Worm (Caenorhabditis elegans) whole organism, L4 larva: ENCODE results near the gene ocr-2.

Experiments
- D1046.2 ChIP-seq: fragments of 200-800 bp; sonication (Bioruptor generic); IDR thresholded peaks from 2 replicates; pipeline ENCODE4 v1.3.6; 2022; ENCODE audit warnings: missing genetic modification characterization, missing compliant biosample characterization
- F44E2.7 ChIP-seq: fragments of 200-800 bp; sonication (Bioruptor generic); IDR thresholded peaks from 2 replicates; pipeline ENCODE4 v2.1.2; 2022; ENCODE audit warnings: missing genetic modification characterization, missing compliant biosample characterization
- T20F7.1 ChIP-seq: fragments of 200-800 bp; sonication (Bioruptor generic); optimal IDR thresholded peaks from 2 replicates; lab custom pipeline; 2018; ENCODE audit warnings: mild to moderate bottlenecking, missing genetic modification characterization, missing compliant biosample characterization
- Y105C5A.15 ChIP-seq: fragments of 200-800 bp; sonication (Bioruptor generic); IDR thresholded peaks from 2 replicates; pipeline ENCODE4 v1.3.6; 2022; ENCODE audit warnings: missing genetic modification characterization, missing compliant biosample characterization
- Y5F2A.4 ChIP-seq: fragments of 200-800 bp; sonication (Bioruptor generic); optimal IDR thresholded peaks from 2 replicates; lab custom pipeline; 2018; ENCODE audit warnings: mild to moderate bottlenecking, missing genetic modification characterization, missing compliant biosample characterization
- ZK546.5 ChIP-seq, 2 experiments: sonication (generic microtip); optimal IDR thresholded peaks; 2 replicates each; lab custom pipeline; 2017; ENCODE audit warnings: missing biosample characterization in 2 of 2, missing genetic modification characterization in 2 of 2
- ama-1 ChIP-seq: fragments of 150-350 bp; optimal IDR thresholded peaks from 2 replicates; lab custom pipeline; 2014; ENCODE audit warnings: inconsistent platforms, mixed read lengths
- arid-1 ChIP-seq: fragments of 200-800 bp; sonication (Bioruptor generic); conservative IDR thresholded peaks from 2 replicates; pipeline ENCODE4 v1.3.6; 2022; ENCODE audit warnings: missing genetic modification reagents, missing genetic modification characterization, missing compliant biosample characterization
- ceh-20 ChIP-seq: fragments of 200-800 bp; sonication (Bioruptor generic); IDR thresholded peaks from 2 replicates; pipeline ENCODE4 v1.3.6; 2022; ENCODE audit warnings: missing genetic modification reagents, missing genetic modification characterization, missing compliant biosample characterization
- ceh-32 ChIP-seq: sonication (generic microtip); optimal IDR thresholded peaks from 2 replicates; lab custom pipeline; 2016; ENCODE audit warnings: mild to moderate bottlenecking, missing genetic modification characterization, missing compliant biosample characterization; ENCODE audit not compliant: poor library complexity
- ctbp-1 ChIP-seq: fragments of 200-800 bp; sonication (Bioruptor generic); IDR thresholded peaks from 2 replicates; pipeline ENCODE4 v1.3.6; 2022; ENCODE audit warnings: missing genetic modification reagents, missing genetic modification characterization, missing compliant biosample characterization
- daf-12 ChIP-seq: fragments of 150-350 bp; optimal IDR thresholded peaks from 2 replicates; lab custom pipeline; 2014; ENCODE audit warnings: missing biosample characterization, missing genetic modification reagents, missing genetic modification characterization
- daf-16 ChIP-seq, 3 experiments: sonication (generic microtip); optimal IDR thresholded peaks; 2 replicates each; lab custom pipeline; 2016 to 2017; ENCODE audit warnings: missing genetic modification characterization in 3 of 3, missing genetic modification reagents in 3 of 3, mild to moderate bottlenecking in 2 of 3, missing compliant biosample characterization in 2 of 3, missing biosample characterization in 1 of 3, moderate library complexity in 1 of 3
- dmd-6 ChIP-seq: fragments of 200-800 bp; sonication (Bioruptor generic); IDR thresholded peaks from 2 replicates; pipeline ENCODE4 v1.3.6; 2022; ENCODE audit warnings: missing genetic modification reagents, missing genetic modification characterization, missing compliant biosample characterization
- dve-1 ChIP-seq: sonication (generic microtip); optimal IDR thresholded peaks from 2 replicates; lab custom pipeline; 2017; ENCODE audit warnings: antibody characterized with exemption, mild to moderate bottlenecking, missing genetic modification characterization, missing compliant biosample characterization; ENCODE audit not compliant: insufficient read depth
- fos-1 ChIP-seq: fragments of 150-350 bp; optimal IDR thresholded peaks from 2 replicates; lab custom pipeline; 2014; ENCODE audit warnings: missing biosample characterization, missing genetic modification characterization
- gei-8 ChIP-seq: fragments of 200-800 bp; sonication (Bioruptor generic); optimal IDR thresholded peaks from 2 replicates; lab custom pipeline; 2018; ENCODE audit warnings: mild to moderate bottlenecking, missing genetic modification characterization, missing compliant biosample characterization
- hlh-30 ChIP-seq: sonication (generic microtip); optimal IDR thresholded peaks from 2 replicates; lab custom pipeline; 2017; ENCODE audit warnings: antibody characterized with exemption, mild to moderate bottlenecking, missing genetic modification characterization, missing compliant biosample characterization; ENCODE audit not compliant: insufficient read depth
- hmg-1.1 ChIP-seq: fragments of 200-800 bp; sonication (Bioruptor generic); IDR thresholded peaks from 2 replicates; pipeline ENCODE4 v1.3.6; 2022; ENCODE audit warnings: missing genetic modification reagents, missing genetic modification characterization, missing compliant biosample characterization
- lin-1 ChIP-seq: fragments of 200-800 bp; sonication (Bioruptor generic); IDR thresholded peaks from 2 replicates; pipeline ENCODE4 v1.3.6; 2022; ENCODE audit warnings: missing genetic modification reagents, missing genetic modification characterization, missing compliant biosample characterization
- lin-29 ChIP-seq: fragments of 200-800 bp; sonication (Bioruptor generic); IDR thresholded peaks from 2 replicates; pipeline ENCODE4 v1.3.6; 2022; ENCODE audit warnings: missing genetic modification reagents, missing genetic modification characterization, missing compliant biosample characterization
- lin-38 ChIP-seq: fragments of 200-800 bp; sonication (Bioruptor generic); IDR thresholded peaks from 2 replicates; pipeline ENCODE4 v1.3.6; 2022; ENCODE audit warnings: missing genetic modification reagents, missing genetic modification characterization, missing compliant biosample characterization
- lin-39 ChIP-seq: fragments of 150-350 bp; optimal IDR thresholded peaks from 2 replicates; lab custom pipeline; 2014; ENCODE audit warnings: missing biosample characterization, missing genetic modification reagents, missing genetic modification characterization
- madf-5 ChIP-seq, 2 experiments: fragments of 200-800 bp; sonication (Bioruptor generic); IDR thresholded peaks; 2 replicates each; pipeline ENCODE4 v1.3.6; 2022; ENCODE audit warnings: missing compliant biosample characterization in 2 of 2, missing genetic modification characterization in 2 of 2
- madf-9 ChIP-seq: fragments of 200-800 bp; sonication (Bioruptor generic); conservative IDR thresholded peaks from 2 replicates; pipeline ENCODE4 v1.3.6; 2022; ENCODE audit warnings: missing genetic modification reagents, missing genetic modification characterization, missing compliant biosample characterization
- mdl-1 ChIP-seq, 2 experiments: fragments of 150-350 bp in 1 of 2; sonication (generic microtip) in 1 of 2; optimal IDR thresholded peaks; 2 replicates each; lab custom pipeline; 2014 to 2017; ENCODE audit warnings: missing biosample characterization in 2 of 2, missing genetic modification characterization in 2 of 2
- mes-2 ChIP-seq: sonication (generic microtip); optimal IDR thresholded peaks from 2 replicates; lab custom pipeline; 2016; ENCODE audit warnings: missing genotype, mild to moderate bottlenecking, missing genetic modification characterization, missing compliant biosample characterization; ENCODE audit not compliant: poor library complexity, severe bottlenecking
- mxl-2 ChIP-seq: fragments of 200-800 bp; sonication (Bioruptor generic); conservative IDR thresholded peaks from 2 replicates; pipeline ENCODE4 v1.3.6; 2022; ENCODE audit warnings: missing genetic modification reagents, missing genetic modification characterization, missing compliant biosample characterization
- mxl-3 ChIP-seq: fragments of 200-800 bp; sonication (Bioruptor generic); optimal IDR thresholded peaks from 2 replicates; lab custom pipeline; 2018; ENCODE audit warnings: mild to moderate bottlenecking, missing genetic modification characterization, missing compliant biosample characterization
- nhr-10 ChIP-seq: fragments of 150-350 bp; optimal IDR thresholded peaks from 2 replicates; lab custom pipeline; 2014; ENCODE audit warnings: missing biosample characterization, missing genetic modification characterization
- nhr-111 ChIP-seq: fragments of 200-800 bp; sonication (Bioruptor generic); optimal IDR thresholded peaks from 2 replicates; lab custom pipeline; 2018; ENCODE audit warnings: mild to moderate bottlenecking, missing genetic modification characterization, missing compliant biosample characterization
- nhr-48 ChIP-seq: sonication (generic microtip); optimal IDR thresholded peaks from 2 replicates; lab custom pipeline; 2016; ENCODE audit warnings: mild to moderate bottlenecking, missing genetic modification characterization, missing compliant biosample characterization
- nhr-6 ChIP-seq: fragments of 150-350 bp; optimal IDR thresholded peaks from 2 replicates; lab custom pipeline; 2014; ENCODE audit warnings: missing biosample characterization, missing genetic modification characterization
- nhr-77 ChIP-seq: fragments of 150-350 bp; optimal IDR thresholded peaks from 2 replicates; lab custom pipeline; 2014; ENCODE audit warnings: missing biosample characterization, missing genetic modification characterization
- pha-4 ChIP-seq, 2 experiments: fragments of 150-350 bp in 1 of 2; fragments of 200-800 bp in 1 of 2; sonication (Bioruptor generic) in 1 of 2; IDR thresholded peaks in 1 of 2; optimal IDR thresholded peaks in 1 of 2; 2 replicates each; pipeline versions ENCODE4 v1.3.6 to Lab custom; 2014 to 2022; ENCODE audit warnings: missing genetic modification characterization in 2 of 2, missing genetic modification reagents in 2 of 2, missing biosample characterization in 1 of 2, missing compliant biosample characterization in 1 of 2
- php-3 ChIP-seq: fragments of 200-800 bp; sonication (Bioruptor generic); IDR thresholded peaks from 2 replicates; pipeline ENCODE4 v1.3.6; 2022; ENCODE audit warnings: missing genetic modification reagents, missing genetic modification characterization, missing compliant biosample characterization
- sdz-12 ChIP-seq: fragments of 200-800 bp; sonication (Bioruptor generic); optimal IDR thresholded peaks from 2 replicates; lab custom pipeline; 2018; ENCODE audit warnings: mild to moderate bottlenecking, missing genetic modification characterization, missing compliant biosample characterization
- snpc-1.2 ChIP-seq: fragments of 200-800 bp; sonication (Bioruptor generic); IDR thresholded peaks from 2 replicates; pipeline ENCODE4 v1.3.6; 2022; ENCODE audit warnings: missing genetic modification reagents, missing genetic modification characterization, missing compliant biosample characterization
- spr-1 ChIP-seq: sonication (generic microtip); optimal IDR thresholded peaks from 2 replicates; lab custom pipeline; 2016; ENCODE audit warnings: mild to moderate bottlenecking, missing genetic modification characterization, missing compliant biosample characterization
- spr-3 ChIP-seq: fragments of 200-800 bp; sonication (Bioruptor generic); optimal IDR thresholded peaks from 2 replicates; lab custom pipeline; 2018; ENCODE audit warnings: mild to moderate bottlenecking, missing genetic modification characterization, missing compliant biosample characterization
- tra-1 ChIP-seq: fragments of 200-800 bp; sonication (Bioruptor generic); IDR thresholded peaks from 2 replicates; pipeline ENCODE4 v1.3.6; 2022; ENCODE audit warnings: missing genetic modification reagents, missing genetic modification characterization, missing compliant biosample characterization
- unc-130 ChIP-seq: sonication (generic microtip); optimal IDR thresholded peaks from 2 replicates; lab custom pipeline; 2016; ENCODE audit warnings: missing genetic modification reagents, missing genetic modification characterization, missing compliant biosample characterization
- unc-62 ChIP-seq, 3 experiments: fragments of 150-350 bp in 1 of 3; sonication (generic microtip); optimal IDR thresholded peaks in 2 of 3; peaks in 1 of 3; 1 replicate in 1 of 3; 2 replicates in 2 of 3; lab custom pipeline; 2014 to 2017; ENCODE audit warnings: missing biosample characterization in 3 of 3, missing genetic modification characterization in 3 of 3, missing genetic modification reagents in 3 of 3, missing genotype in 1 of 3
- vab-7 ChIP-seq: fragments of 200-800 bp; sonication (Bioruptor generic); IDR thresholded peaks from 2 replicates; pipeline ENCODE4 v1.3.6; 2022; ENCODE audit warnings: missing genetic modification reagents, missing genetic modification characterization, missing compliant biosample characterization
- zip-2 ChIP-seq: fragments of 150-350 bp; optimal IDR thresholded peaks from 2 replicates; lab custom pipeline; 2014; ENCODE audit warnings: missing biosample characterization, missing genetic modification characterization
- ztf-11 ChIP-seq: fragments of 150-350 bp; optimal IDR thresholded peaks from 2 replicates; lab custom pipeline; 2014; ENCODE audit warnings: missing biosample characterization, missing genetic modification characterization

ocr-2 gene

DNA sequence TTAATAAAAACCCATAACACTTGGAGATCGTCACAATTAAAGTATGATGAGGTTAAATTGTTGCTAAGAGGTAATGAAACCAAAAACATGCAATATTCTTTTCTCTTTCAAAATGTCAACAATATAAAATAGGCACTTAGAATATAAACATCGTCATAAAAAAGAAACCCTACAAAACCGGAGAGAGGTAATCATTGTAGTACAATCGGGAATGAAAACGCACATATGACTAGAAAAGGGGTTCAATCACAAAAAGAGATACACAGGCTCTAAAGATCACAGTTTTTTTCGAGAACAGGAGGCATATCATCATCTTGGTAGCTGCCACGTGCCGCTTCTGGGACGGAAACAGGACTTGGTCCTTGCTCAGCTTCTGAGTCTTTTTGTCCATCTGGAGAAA is 6.6 kb upstream of the ocr-2 start (continued):
- TF ChIP-seq T20F7.1 (GFP tag; lab: Kevin White, UChicago) (peak; percentile 18), nhr-48 (tag; lab: Kevin White, UChicago) (no peak), mes-2 (tag; lab: Kevin White, UChicago) (no peak), zip-2 (no peak), php-3 (GFP tag; lab: Robert Waterston, UW) (peak; percentile 50; the same call in 1 of the 2 replicates), ama-1 (lab: Kevin White, UChicago) (no peak), D1046.2 (no peak), nhr-111 (GFP tag; lab: Kevin White, UChicago) (no peak), nhr-77 (tag; lab: Kevin White, UChicago) (no peak), daf-12 (no peak), ceh-20 (GFP tag; lab: Robert Waterston, UW) (peak; percentile 40; the same call in 1 of the 2 replicates), sdz-12 (GFP tag; lab: Kevin White, UChicago) (no peak), gei-8 (GFP tag; lab: Kevin White, UChicago) (no peak), arid-1 (GFP tag; lab: Robert Waterston, UW) (no peak), pha-4 (GFP tag; IDR thresholded peaks at IDR 0.05; lab: Robert Waterston, UW) (0 out of 2 replicates have a peak, but pooled peaks have one; percentile 9), pha-4 (tag; optimal IDR thresholded peaks at IDR 0.05; lab: Kevin White, UChicago) (no peak), mdl-1 (tag; optimal IDR thresholded peaks at IDR 0.05; lab: Kevin White, UChicago) (no peak), ctbp-1 (no peak), madf-9 (GFP tag; lab: Robert Waterston, UW) (no peak), ceh-32 (tag; lab: Kevin White, UChicago) (no peak), unc-62 (GFP tag; optimal IDR thresholded peaks at IDR 0.05 in 1 of 2; lab: Kevin White, UChicago) (no peak), unc-62 (tag; optimal IDR thresholded peaks at IDR 0.05; lab: Kevin White, UChicago) (no peak), lin-38 (GFP tag; lab: Robert Waterston, UW) (no peak)

DNA sequence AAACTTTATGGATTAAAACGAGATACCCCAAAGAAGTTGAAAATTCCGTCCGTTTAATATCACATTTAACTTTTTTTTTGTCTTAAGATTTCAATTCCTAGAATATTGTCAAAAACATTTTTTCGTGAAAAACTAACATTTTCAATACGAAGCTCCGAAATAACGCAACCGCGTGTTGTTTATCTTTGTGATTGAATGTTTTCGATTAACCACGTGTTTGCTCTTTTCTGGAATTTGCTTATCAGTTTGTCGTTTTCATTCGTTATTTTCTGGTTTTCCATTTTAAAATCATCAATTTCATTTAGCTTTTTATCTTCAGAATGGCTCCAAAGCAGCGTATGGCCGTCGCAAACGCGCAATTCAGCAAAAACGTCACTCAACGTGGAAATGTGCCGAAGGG is 5.5 kb upstream of the ocr-2 start, which contains the start of gene serp-1.2:
Gene serp-1.2 (plus strand): TSS at position 318 of the 400 bp plus-strand sequence.
- TF ChIP-seq D1046.2 (no peak), lin-39 (tag; lab: Kevin White, UChicago) (no peak), dve-1 (tag; lab: Kevin White, UChicago) (peak; percentile 81), spr-3 (GFP tag; lab: Kevin White, UChicago) (no peak), sdz-12 (GFP tag; lab: Kevin White, UChicago) (no peak), ama-1 (lab: Kevin White, UChicago) (no peak), daf-16 (GFP tag; optimal IDR thresholded peaks at IDR 0.05; lab: Kevin White, UChicago) (no peak), daf-16 (tag; optimal IDR thresholded peaks at IDR 0.05; lab: Kevin White, UChicago) (peak; percentile 94), arid-1 (GFP tag; lab: Robert Waterston, UW) (no peak), T20F7.1 (GFP tag; lab: Kevin White, UChicago) (peak; percentile 90), tra-1 (GFP tag; lab: Robert Waterston, UW) (no peak), zip-2 (no peak), madf-5 (GFP tag; IDR thresholded peaks at IDR 0.05; lab: Robert Waterston, UW) (no peak), dmd-6 (GFP tag; lab: Robert Waterston, UW) (peak; percentile 72), nhr-111 (GFP tag; lab: Kevin White, UChicago) (no peak), lin-29 (no peak), Y5F2A.4 (GFP tag; lab: Kevin White, UChicago) (no peak), mxl-3 (peak; percentile 62), ZK546.5 (tag; optimal IDR thresholded peaks at IDR 0.05; lab: Kevin White, UChicago) (no peak), nhr-6 (tag; lab: Kevin White, UChicago) (no peak), hlh-30 (tag; lab: Kevin White, UChicago) (peak; percentile 82), F44E2.7 (GFP tag; lab: Robert Waterston, UW) (no peak), madf-9 (GFP tag; lab: Robert Waterston, UW) (no peak), mxl-2 (GFP tag; lab: Robert Waterston, UW) (no peak), snpc-1.2 (no peak), nhr-10 (tag; lab: Kevin White, UChicago) (no peak), hmg-1.1 (no peak), fos-1 (tag; lab: Kevin White, UChicago) (no peak), unc-130 (GFP tag; lab: Kevin White, UChicago) (no peak), spr-1 (tag; lab: Kevin White, UChicago) (no peak), ztf-11 (tag; lab: Kevin White, UChicago) (no peak), vab-7 (GFP tag; lab: Robert Waterston, UW) (no peak), Y105C5A.15 (GFP tag; lab: Robert Waterston, UW) (no peak), daf-12 (no peak), unc-62 (GFP tag; optimal IDR thresholded peaks at IDR 0.05 in 1 of 2; lab: Kevin White, UChicago) (peak in 1 of 2 experiments; percentile 94), unc-62 (tag; optimal IDR thresholded peaks at IDR 0.05; lab: Kevin White, UChicago) (no peak), lin-1 (GFP tag; lab: Robert Waterston, UW) (no peak)
